Worm (Caenorhabditis elegans): Measurements from ENCODE around the gene fbxb-47.

Gene fbxb-47

ce11 chrII:1703363-1703762 lies at the start of gene fbxb-47:
fbxb-47 (minus strand) TSS chrII:1703463.
- TF ChIP-seq repo-1 (tag; optimal IDR thresholded peaks at IDR 0.05), result no peak
- TF ChIP-seq dpl-1 (GFP tag; optimal IDR thresholded peaks at IDR 0.05), result no peak

ce11 chrII:1752990-1753389 lies 49.7 kb upstream of the fbxb-47 start, which contains the start of gene F36H5.9:
F36H5.9 (minus strand) TSS chrII:1753090.
- TF ChIP-seq efl-1 (GFP tag; optimal IDR thresholded peaks at IDR 0.05) (no peak), rpc-1 (optimal IDR thresholded peaks at IDR 0.05) (no peak), rpc-1 (tag; optimal IDR thresholded peaks at IDR 0.05) (no peak), B0261.1 (tag; optimal IDR thresholded peaks at IDR 0.05) (no peak), F37B4.10 (GFP tag; IDR thresholded peaks at IDR 0.05) (no peak)

ce11 chrII:1750413-1750812 lies 47.1 kb upstream of the fbxb-47 start, which contains the start of the genes F36H5.13 and F36H5.8:
F36H5.13 (minus strand) TSS chrII:1750513.
F36H5.8 (minus strand) TSS chrII:1750686.
- TF ChIP-seq lag-1 (GFP tag; IDR thresholded peaks at IDR 0.05) (no peak), ceh-58 (GFP tag; IDR thresholded peaks at IDR 0.05) (no peak), dpff-1 (tag; optimal IDR thresholded peaks at IDR 0.05) (no peak), lsl-1 (GFP tag; optimal IDR thresholded peaks at IDR 0.05) (no peak), bed-1 (GFP tag; IDR thresholded peaks at IDR 0.05) (no peak), D2030.7 (GFP tag; IDR thresholded peaks at IDR 0.05) (no peak), ama-1 (optimal IDR thresholded peaks at IDR 0.05) (no peak), ama-1 (GFP tag; optimal IDR thresholded peaks at IDR 0.05) (no peak), hlh-12 (tag; optimal IDR thresholded peaks at IDR 0.05) (no peak), snpc-1.3 (tag; optimal IDR thresholded peaks at IDR 0.05; ENCODE audit: insufficient read depth) (no peak), ets-4 (GFP tag; optimal IDR thresholded peaks at IDR 0.05) (no peak), F57A8.1 (GFP tag; optimal IDR thresholded peaks at IDR 0.05) (no peak)

- no peak for TF ChIP-seq F37B4.10 (GFP tag; IDR thresholded peaks at IDR 0.05)
- TF ChIP-seq hmg-20 (GFP tag; IDR thresholded peaks at IDR 0.05), result no peak
- TF ChIP-seq cebp-2 (GFP tag; IDR thresholded peaks at IDR 0.05), result no peak
- TF ChIP-seq fkh-3 (tag; optimal IDR thresholded peaks at IDR 0.05), result no peak
- no peak for TF ChIP-seq Y53G8AR.9 (GFP tag; conservative IDR thresholded peaks at IDR 0.05)
- TF ChIP-seq zfh-2 (GFP tag; conservative IDR thresholded peaks at IDR 0.05), result no peak
Observed at ce11 chrII:1744183-1744582, 40.9 kb upstream of the fbxb-47 start, which contains the start of gene clec-19. clec-19 (plus strand) TSS chrII:1744483.

ce11 chrII:1742535-1742934 lies 39.3 kb upstream of the fbxb-47 start, which contains the start of gene F36H5.12:
F36H5.12 (plus strand) TSS chrII:1742835.
- TF ChIP-seq ZK185.1 (tag; optimal IDR thresholded peaks at IDR 0.05; ENCODE audit: poor library complexity, severe bottlenecking), result no peak
- TF ChIP-seq tbx-9 (tag; optimal IDR thresholded peaks at IDR 0.05; ENCODE audit: borderline replicate concordance), result no peak
- no peak for TF ChIP-seq hlh-12 (tag; optimal IDR thresholded peaks at IDR 0.05)
- no peak for TF ChIP-seq lin-40 (tag; optimal IDR thresholded peaks at IDR 0.05)
- TF ChIP-seq tbp1 (GFP tag; optimal IDR thresholded peaks at IDR 0.05), result no peak
- TF ChIP-seq die-1 (tag; optimal IDR thresholded peaks at IDR 0.05), result no peak
- no peak for TF ChIP-seq attf-6 (GFP tag; IDR thresholded peaks at IDR 0.05)
- TF ChIP-seq B0019.2 (GFP tag; conservative IDR thresholded peaks at IDR 0.05), result no peak
- TF ChIP-seq sptf-2 (GFP tag; optimal IDR thresholded peaks at IDR 0.05), result no peak
- no peak for TF ChIP-seq hsf-1 (GFP tag; IDR thresholded peaks at IDR 0.05)
- no peak for TF ChIP-seq zfh-2 (GFP tag; conservative IDR thresholded peaks at IDR 0.05)
- TF ChIP-seq pha-4 (tag; optimal IDR thresholded peaks at IDR 0.05), result no peak
- no peak for TF ChIP-seq gei-17 (GFP tag; optimal IDR thresholded peaks at IDR 0.05)
- no peak for TF ChIP-seq mes-4 (tag; optimal IDR thresholded peaks at IDR 0.05)
- TF ChIP-seq fkh-3 (tag; optimal IDR thresholded peaks at IDR 0.05), result no peak
- TF ChIP-seq dpl-1 (GFP tag; optimal IDR thresholded peaks at IDR 0.05), result no peak
- no peak for TF ChIP-seq nhr-27 (tag; optimal IDR thresholded peaks at IDR 0.05)
- TF ChIP-seq repo-1 (tag; optimal IDR thresholded peaks at IDR 0.05), result no peak
